Fruit fly (Drosophila melanogaster): ENCODE measurements around the gene eyg.

eyg gene

dm6 chr3L:12442593-12442992 is 25.2 kb downstream of the eyg start (continued):
- TF ChIP-seq CG4707 (GFP tag; optimal IDR thresholded peaks at IDR 0.05) (peak; percentile 75), nmo (GFP tag; optimal IDR thresholded peaks at IDR 0.05) (peak; percentile 28), BEAF-32 (GFP tag; optimal IDR thresholded peaks at IDR 0.05) (no peak), cad (GFP tag; optimal IDR thresholded peaks at IDR 0.05) (no peak), fd64A (GFP tag; optimal IDR thresholded peaks at IDR 0.05) (no peak), Hmx (GFP tag; optimal IDR thresholded peaks at IDR 0.05) (no peak), CG16863 (GFP tag; optimal IDR thresholded peaks at IDR 0.05) (no peak), CG17568 (GFP tag; optimal IDR thresholded peaks at IDR 0.05) (no peak), ranshi (GFP tag; IDR thresholded peaks at IDR 0.05) (no peak), CG43689 (GFP tag; IDR thresholded peaks at IDR 0.05) (no peak), CG33557 (GFP tag; optimal IDR thresholded peaks at IDR 0.05) (peak; percentile 31), CG14965 (GFP tag; optimal IDR thresholded peaks at IDR 0.05; ENCODE audit: borderline replicate concordance) (no peak), knrl (GFP tag; IDR thresholded peaks at IDR 0.05; ENCODE audit: partially characterized antibody) (no peak), Hr78 (GFP tag; optimal IDR thresholded peaks at IDR 0.05) (no peak), CG13424 (tag; optimal IDR thresholded peaks at IDR 0.05) (peak; percentile 1), zfh1 (GFP tag; IDR thresholded peaks at IDR 0.05) (no peak), GATAe (GFP tag; conservative IDR thresholded peaks at IDR 0.05) (no peak), MTF-1 (GFP tag; optimal IDR thresholded peaks at IDR 0.05; ENCODE audit: borderline replicate concordance) (no peak), CG8290 (GFP tag; optimal IDR thresholded peaks at IDR 0.05) (no peak), CG8290 (tag; optimal IDR thresholded peaks at IDR 0.05) (no peak), CG7372 (GFP tag; IDR thresholded peaks at IDR 0.05) (no peak), tap (tag; optimal IDR thresholded peaks at IDR 0.05) (no peak), CG10959 (GFP tag; IDR thresholded peaks at IDR 0.05) (no peak), fu2 (GFP tag; optimal IDR thresholded peaks at IDR 0.05) (no peak), az2 (GFP tag; optimal IDR thresholded peaks at IDR 0.05) (peak; percentile 19), CG12659 (GFP tag; optimal IDR thresholded peaks at IDR 0.05) (no peak), inv (GFP tag; IDR thresholded peaks at IDR 0.05; ENCODE audit: partially characterized antibody) (no peak), CoRest (tag; optimal IDR thresholded peaks at IDR 0.05) (peak; percentile 3), Awh (GFP tag; IDR thresholded peaks at IDR 0.05) (no peak), crc (GFP tag; optimal IDR thresholded peaks at IDR 0.05) (no peak), Max (GFP tag; optimal IDR thresholded peaks at IDR 0.05) (no peak), CG7271 (tag; optimal IDR thresholded peaks at IDR 0.05) (no peak), gt (GFP tag; IDR thresholded peaks at IDR 0.05) (no peak), CG15696 (tag; optimal IDR thresholded peaks at IDR 0.05) (peak; percentile 45), CG12391 (tag; optimal IDR thresholded peaks at IDR 0.05) (peak; percentile 32), ac (GFP tag; optimal IDR thresholded peaks at IDR 0.05) (no peak), Side (GFP tag; optimal IDR thresholded peaks at IDR 0.05) (no peak), shn (GFP tag; optimal IDR thresholded peaks at IDR 0.05) (no peak), croc (GFP tag; conservative IDR thresholded peaks at IDR 0.05) (no peak), Opbp (GFP tag; IDR thresholded peaks at IDR 0.05; ENCODE audit: partially characterized antibody) (no peak), Pdp1 (GFP tag; optimal IDR thresholded peaks at IDR 0.05) (peak in 1 of 2 experiments; percentile 39), CG8478 (optimal IDR thresholded peaks at IDR 0.05) (no peak), CG10462 (GFP tag; optimal IDR thresholded peaks at IDR 0.05) (no peak), CG2199 (GFP tag; IDR thresholded peaks at IDR 0.05) (no peak), CG14710 (tag; optimal IDR thresholded peaks at IDR 0.05) (peak; percentile 38), CG4424 (GFP tag; optimal IDR thresholded peaks at IDR 0.05) (peak; percentile 1), CG6272 (GFP tag; IDR thresholded peaks at IDR 0.05) (no peak), Camta (GFP tag; optimal IDR thresholded peaks at IDR 0.05) (no peak), CG12299 (tag; optimal IDR thresholded peaks at IDR 0.05) (no peak), dmrt99B (tag; optimal IDR thresholded peaks at IDR 0.05) (no peak), CkIIα-i1 (GFP tag; IDR thresholded peaks at IDR 0.05) (no peak), tio (GFP tag; optimal IDR thresholded peaks at IDR 0.05) (no peak)
